Worm (Caenorhabditis elegans): ENCODE results near the gene sbt-1.

ce11 chrV:20797918-20798317 is 30.8 kb downstream of the sbt-1 start, which contains the start of gene sdf-9:
- TF ChIP-seq nhr-237 (tag; optimal IDR thresholded peaks at IDR 0.05) (no peak), efl-1 (optimal IDR thresholded peaks at IDR 0.05) (no peak), efl-1 (GFP tag; optimal IDR thresholded peaks at IDR 0.05 in 1 of 2) (no peak), ceh-82 (tag; optimal IDR thresholded peaks at IDR 0.05) (no peak), elt-2 (tag; optimal IDR thresholded peaks at IDR 0.05) (no peak), nhr-28 (tag; optimal IDR thresholded peaks at IDR 0.05) (no peak), ama-1 (optimal IDR thresholded peaks at IDR 0.05) (no peak), lin-13 (GFP tag; optimal IDR thresholded peaks at IDR 0.05) (no peak), unc-130 (tag; optimal IDR thresholded peaks at IDR 0.05) (no peak), ztf-4 (tag; optimal IDR thresholded peaks at IDR 0.05) (no peak), ceh-8 (GFP tag; optimal IDR thresholded peaks at IDR 0.05) (peak; percentile 26), lin-39 (tag; optimal IDR thresholded peaks at IDR 0.05) (no peak)

Measured in whole organism, L1 larva.